Worm (Caenorhabditis elegans) whole organism, young adult: ENCODE measurements around the gene R02F11.12.

ENCODE experiments used
- F39B2.1 ChIP-seq: fragments of 200-800 bp; sonication (Bioruptor generic); IDR thresholded peaks from 2 replicates; pipeline ENCODE4 v1.3.6; 2022; ENCODE audit warnings: missing genetic modification reagents, missing genetic modification characterization, missing compliant biosample characterization
- F55B11.4 ChIP-seq: sonication (generic microtip); optimal IDR thresholded peaks from 2 replicates; lab custom pipeline; 2016; ENCODE audit warnings: missing compliant biosample characterization, missing genetic modification characterization, borderline replicate concordance; ENCODE audit not compliant: insufficient read depth
- F57C9.4 ChIP-seq: sonication (generic microtip); optimal IDR thresholded peaks from 2 replicates; lab custom pipeline; 2017; ENCODE audit warnings: mild to moderate bottlenecking, missing genetic modification characterization, missing compliant biosample characterization
- K11D2.4 ChIP-seq: fragments of 200-800 bp; sonication (Bioruptor generic); IDR thresholded peaks from 2 replicates; pipeline ENCODE4 v1.3.6; 2022; ENCODE audit warnings: missing genetic modification reagents, missing genetic modification characterization, missing compliant biosample characterization
- T07F8.4 ChIP-seq: sonication (generic microtip); optimal IDR thresholded peaks from 2 replicates; lab custom pipeline; 2016; ENCODE audit warnings: mild to moderate bottlenecking, missing genetic modification characterization, moderate library complexity, missing compliant biosample characterization
- Y53F4B.3 ChIP-seq: fragments of 200-800 bp; sonication (Bioruptor generic); IDR thresholded peaks from 2 replicates; pipeline ENCODE4 v1.3.6; 2022; ENCODE audit warnings: missing genetic modification reagents, missing genetic modification characterization, missing compliant biosample characterization
- Y95B8A.8 ChIP-seq: fragments of 200-800 bp; sonication (Bioruptor generic); IDR thresholded peaks from 2 replicates; pipeline ENCODE4 v1.3.6; 2022; ENCODE audit warnings: missing genetic modification reagents, missing genetic modification characterization, missing compliant biosample characterization
- ama-1 ChIP-seq, 3 experiments: fragments of 150-350 bp in 1 of 3; sonication (generic microtip) in 2 of 3; optimal IDR thresholded peaks; 2 replicates each; lab custom pipeline; 2014 to 2018; ENCODE audit warnings: missing biosample characterization in 2 of 3, missing genetic modification characterization in 2 of 3, missing genetic modification reagents in 2 of 3
- attf-3 ChIP-seq: fragments of 200-800 bp; sonication (Bioruptor generic); conservative IDR thresholded peaks from 2 replicates; pipeline ENCODE4 v1.3.6; 2022; ENCODE audit warnings: missing genetic modification reagents, missing genetic modification characterization, missing compliant biosample characterization
- attf-5 ChIP-seq: fragments of 200-800 bp; sonication (Bioruptor generic); optimal IDR thresholded peaks from 2 replicates; lab custom pipeline; 2018; ENCODE audit warnings: mild to moderate bottlenecking, missing genetic modification characterization, missing compliant biosample characterization
- attf-6 ChIP-seq: fragments of 200-800 bp; sonication (Bioruptor generic); IDR thresholded peaks from 2 replicates; pipeline ENCODE4 v1.3.6; 2022; ENCODE audit warnings: missing genetic modification reagents, missing genetic modification characterization, missing compliant biosample characterization
- bed-2 ChIP-seq: fragments of 200-800 bp; sonication (Bioruptor generic); IDR thresholded peaks from 2 replicates; pipeline ENCODE4 v1.3.6; 2022; ENCODE audit warnings: missing genetic modification reagents, missing genetic modification characterization, missing compliant biosample characterization
- cebp-1 ChIP-seq, 2 experiments: fragments of 200-800 bp in 1 of 2; sonication (Bioruptor generic) in 1 of 2; sonication (generic microtip) in 1 of 2; IDR thresholded peaks in 1 of 2; optimal IDR thresholded peaks in 1 of 2; 2 replicates each; pipeline versions ENCODE4 v1.3.6 to Lab custom; 2017 to 2022; ENCODE audit warnings: missing compliant biosample characterization in 2 of 2, missing genetic modification characterization in 2 of 2, mild to moderate bottlenecking in 1 of 2, missing genetic modification reagents in 1 of 2, moderate library complexity in 1 of 2
- cebp-2 ChIP-seq: fragments of 200-800 bp; sonication (Bioruptor generic); IDR thresholded peaks from 2 replicates; pipeline ENCODE4 v1.3.6; 2022; ENCODE audit warnings: missing genetic modification characterization, missing compliant biosample characterization
- ceh-100 ChIP-seq: fragments of 200-800 bp; sonication (Bioruptor generic); IDR thresholded peaks from 2 replicates; pipeline ENCODE4 v1.3.6; 2022; ENCODE audit warnings: missing genetic modification reagents, missing genetic modification characterization, missing compliant biosample characterization
- ceh-91 ChIP-seq: fragments of 200-800 bp; sonication (Bioruptor generic); IDR thresholded peaks from 2 replicates; pipeline ENCODE4 v1.3.6; 2022; ENCODE audit warnings: missing genetic modification reagents, missing genetic modification characterization, missing compliant biosample characterization
- chd-7 ChIP-seq: sonication (generic microtip); optimal IDR thresholded peaks from 2 replicates; lab custom pipeline; 2016; ENCODE audit warnings: mild to moderate bottlenecking, missing genetic modification characterization, moderate library complexity, missing compliant biosample characterization
- die-1 ChIP-seq: sonication (generic microtip); optimal IDR thresholded peaks from 2 replicates; lab custom pipeline; 2016; ENCODE audit warnings: missing genotype, mild to moderate bottlenecking, missing genetic modification characterization, missing compliant biosample characterization
- dpff-1 ChIP-seq: sonication (generic microtip); optimal IDR thresholded peaks from 2 replicates; lab custom pipeline; 2017; ENCODE audit warnings: mild to moderate bottlenecking, missing genetic modification characterization, missing compliant biosample characterization
- dpl-1 ChIP-seq: fragments of 150-350 bp; optimal IDR thresholded peaks from 2 replicates; lab custom pipeline; 2014; ENCODE audit warnings: missing biosample characterization, missing genetic modification reagents, missing genetic modification characterization
- egl-18 ChIP-seq: fragments of 200-800 bp; sonication (Bioruptor generic); IDR thresholded peaks from 2 replicates; pipeline ENCODE4 v1.3.6; 2022; ENCODE audit warnings: missing genetic modification reagents, missing genetic modification characterization, missing compliant biosample characterization
- egl-44 ChIP-seq: fragments of 200-800 bp; sonication (Bioruptor generic); IDR thresholded peaks from 2 replicates; pipeline ENCODE4 v1.3.6; 2022; ENCODE audit warnings: missing genetic modification reagents, missing genetic modification characterization, missing compliant biosample characterization
- egrh-3 ChIP-seq: fragments of 200-800 bp; sonication (Bioruptor generic); IDR thresholded peaks from 2 replicates; pipeline ENCODE4 v1.3.6; 2022; ENCODE audit warnings: missing genetic modification reagents, missing genetic modification characterization, missing compliant biosample characterization
- ekl-4 ChIP-seq: fragments of 200-800 bp; sonication (Bioruptor generic); IDR thresholded peaks from 2 replicates; pipeline ENCODE4 v1.3.6; 2022; ENCODE audit warnings: missing genetic modification reagents, missing genetic modification characterization, missing compliant biosample characterization
- ets-4 ChIP-seq: fragments of 200-800 bp; sonication (Bioruptor generic); optimal IDR thresholded peaks from 2 replicates; lab custom pipeline; 2018; ENCODE audit warnings: mild to moderate bottlenecking, missing genetic modification characterization, missing compliant biosample characterization
- fkh-3 ChIP-seq: sonication (generic microtip); optimal IDR thresholded peaks from 2 replicates; lab custom pipeline; 2016; ENCODE audit warnings: mild to moderate bottlenecking, missing genetic modification characterization, missing compliant biosample characterization
- gei-17 ChIP-seq: fragments of 200-800 bp; sonication (Bioruptor generic); optimal IDR thresholded peaks from 2 replicates; lab custom pipeline; 2018; ENCODE audit warnings: mild to moderate bottlenecking, missing genetic modification characterization, missing compliant biosample characterization
- hmg-1.2 ChIP-seq: fragments of 200-800 bp; sonication (Bioruptor generic); IDR thresholded peaks from 2 replicates; pipeline ENCODE4 v1.3.6; 2022; ENCODE audit warnings: missing genetic modification reagents, missing genetic modification characterization, missing compliant biosample characterization
- hsf-1 ChIP-seq: fragments of 200-800 bp; sonication (Bioruptor generic); IDR thresholded peaks from 2 replicates; pipeline ENCODE4 v1.3.6; 2022; ENCODE audit warnings: missing genetic modification reagents, missing genetic modification characterization, missing compliant biosample characterization
- let-526 ChIP-seq: fragments of 200-800 bp; sonication (Bioruptor generic); IDR thresholded peaks from 2 replicates; pipeline ENCODE4 v1.3.6; 2022; ENCODE audit warnings: missing genetic modification reagents, missing genetic modification characterization, missing compliant biosample characterization
- let-607 ChIP-seq, 2 experiments: fragments of 200-800 bp in 1 of 2; sonication (Bioruptor generic) in 1 of 2; sonication (generic microtip) in 1 of 2; optimal IDR thresholded peaks; 2 replicates each; lab custom pipeline; 2016 to 2018; ENCODE audit warnings: mild to moderate bottlenecking in 2 of 2, missing compliant biosample characterization in 2 of 2, missing genetic modification characterization in 2 of 2, moderate library complexity in 2 of 2, missing genotype in 1 of 2
- lin-54 ChIP-seq: fragments of 200-800 bp; sonication (Bioruptor generic); optimal IDR thresholded peaks from 2 replicates; lab custom pipeline; 2018; ENCODE audit warnings: mild to moderate bottlenecking, missing genetic modification characterization, missing compliant biosample characterization
- lsl-1 ChIP-seq: fragments of 200-800 bp; sonication (Bioruptor generic); optimal IDR thresholded peaks from 2 replicates; lab custom pipeline; 2018; ENCODE audit warnings: mild to moderate bottlenecking, missing genetic modification characterization, moderate library complexity, missing compliant biosample characterization
- madf-10 ChIP-seq: sonication (generic microtip); optimal IDR thresholded peaks from 2 replicates; lab custom pipeline; 2016; ENCODE audit warnings: mild to moderate bottlenecking, missing genetic modification characterization, missing compliant biosample characterization
- madf-3 ChIP-seq: fragments of 200-800 bp; sonication (Bioruptor generic); IDR thresholded peaks from 2 replicates; pipeline ENCODE4 v1.3.6; 2022; ENCODE audit warnings: missing genetic modification reagents, missing genetic modification characterization, missing compliant biosample characterization
- madf-6 ChIP-seq: fragments of 200-800 bp; sonication (Bioruptor generic); IDR thresholded peaks from 2 replicates; pipeline ENCODE4 v1.3.6; 2022; ENCODE audit warnings: missing genetic modification reagents, missing genetic modification characterization, missing compliant biosample characterization
- madf-8 ChIP-seq: fragments of 200-800 bp; sonication (Bioruptor generic); conservative IDR thresholded peaks from 2 replicates; pipeline ENCODE4 v1.3.6; 2022; ENCODE audit warnings: missing genetic modification reagents, missing genetic modification characterization, missing compliant biosample characterization
- mcd-1 ChIP-seq: fragments of 200-800 bp; sonication (Bioruptor generic); IDR thresholded peaks from 2 replicates; pipeline ENCODE4 v1.3.6; 2022; ENCODE audit warnings: missing genetic modification reagents, missing genetic modification characterization, missing compliant biosample characterization
- mel-28 ChIP-seq: sonication (generic microtip); optimal IDR thresholded peaks from 2 replicates; lab custom pipeline; 2016; ENCODE audit warnings: borderline replicate concordance, mild to moderate bottlenecking, missing genetic modification characterization, missing compliant biosample characterization
- nfya-1 ChIP-seq: sonication (generic microtip); optimal IDR thresholded peaks from 2 replicates; lab custom pipeline; 2017; ENCODE audit warnings: antibody characterized with exemption, missing compliant biosample characterization, missing genetic modification characterization, borderline replicate concordance; ENCODE audit not compliant: insufficient read depth
- repo-1 ChIP-seq: sonication (generic microtip); optimal IDR thresholded peaks from 2 replicates; lab custom pipeline; 2017; ENCODE audit warnings: mild to moderate bottlenecking, missing genetic modification characterization, missing compliant biosample characterization
- sea-2 ChIP-seq: fragments of 200-800 bp; sonication (Bioruptor generic); IDR thresholded peaks from 2 replicates; pipeline ENCODE4 v1.3.6; 2022; ENCODE audit warnings: missing genetic modification characterization, missing compliant biosample characterization
- somi-1 ChIP-seq: fragments of 200-800 bp; sonication (Bioruptor generic); optimal IDR thresholded peaks from 2 replicates; lab custom pipeline; 2018; ENCODE audit warnings: mild to moderate bottlenecking, missing genetic modification characterization, missing compliant biosample characterization
- sptf-2 ChIP-seq: fragments of 200-800 bp; sonication (Bioruptor generic); optimal IDR thresholded peaks from 2 replicates; lab custom pipeline; 2018; ENCODE audit warnings: mild to moderate bottlenecking, missing genetic modification characterization, missing compliant biosample characterization
- xnd-1 ChIP-seq: sonication (generic microtip); optimal IDR thresholded peaks from 2 replicates; lab custom pipeline; 2016; ENCODE audit warnings: missing genotype, missing genetic modification reagents, missing genetic modification characterization, missing compliant biosample characterization
- zfh-2 ChIP-seq: fragments of 200-800 bp; sonication (Bioruptor generic); conservative IDR thresholded peaks from 2 replicates; pipeline ENCODE4 v1.3.6; 2022; ENCODE audit warnings: missing genetic modification reagents, missing genetic modification characterization, missing compliant biosample characterization
- ztf-22 ChIP-seq: fragments of 200-800 bp; sonication (Bioruptor generic); optimal IDR thresholded peaks from 2 replicates; lab custom pipeline; 2018; ENCODE audit warnings: mild to moderate bottlenecking, missing genetic modification characterization, moderate library complexity, missing compliant biosample characterization

R02F11.12 gene

DNA sequence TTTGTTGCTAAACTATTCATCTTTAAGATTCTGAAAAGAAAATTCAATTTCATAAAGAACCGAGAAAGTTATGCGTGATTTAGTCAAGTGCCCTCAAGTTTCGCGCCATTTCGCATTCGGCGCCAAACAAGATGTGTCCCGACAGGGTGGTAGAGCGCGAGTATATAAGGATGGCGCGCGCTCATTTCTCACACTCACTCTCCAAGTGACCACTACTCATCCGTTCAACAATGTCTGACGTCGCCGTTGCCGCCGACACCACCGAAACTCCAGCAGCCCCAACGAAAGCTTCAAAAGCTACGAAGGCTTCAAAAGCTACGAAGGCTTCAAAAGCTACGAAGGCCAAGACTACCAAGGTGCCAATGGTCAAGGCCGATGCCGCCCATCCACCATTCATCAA is 36.3 kb upstream of the R02F11.12 start, which contains the start of gene hil-4:
TSS of gene hil-4 (plus strand) at position 191 of the 400 bp plus-strand sequence.
- TF ChIP-seq zfh-2 (no peak), bed-2 (0 out of 2 replicates have a peak, but pooled peaks have one; percentile 14), mel-28 (tag; lab: Kevin White, UChicago) (no peak), egrh-3 (GFP tag; lab: Robert Waterston, UW) (0 out of 2 replicates have a peak, but pooled peaks have one; percentile 17), xnd-1 (tag; lab: Kevin White, UChicago) (peak; percentile 80), ceh-91 (GFP tag; lab: Robert Waterston, UW) (peak; percentile 86), somi-1 (GFP tag; lab: Kevin White, UChicago) (no peak), lin-54 (peak; percentile 53), madf-3 (GFP tag; lab: Robert Waterston, UW) (0 out of 2 replicates have a peak, but pooled peaks have one; percentile 61), ets-4 (GFP tag; lab: Kevin White, UChicago) (no peak), sea-2 (GFP tag; lab: Robert Waterston, UW) (no peak), repo-1 (tag; lab: Kevin White, UChicago) (no peak), madf-6 (peak; percentile 96), let-607 (tag; optimal IDR thresholded peaks at IDR 0.05; lab: Kevin White, UChicago) (no peak), Y95B8A.8 (peak; percentile 75; the same call in 1 of the 2 replicates), die-1 (tag; lab: Kevin White, UChicago) (no peak), attf-3 (GFP tag; lab: Robert Waterston, UW) (no peak), sptf-2 (GFP tag; lab: Kevin White, UChicago) (no peak), dpff-1 (no peak), hsf-1 (GFP tag; lab: Robert Waterston, UW) (peak; percentile 78), nfya-1 (tag; lab: Kevin White, UChicago) (no peak), F57C9.4 (tag; lab: Kevin White, UChicago) (no peak), cebp-2 (GFP tag; lab: Robert Waterston, UW) (no peak), ztf-22 (GFP tag; lab: Kevin White, UChicago) (no peak), egl-44 (GFP tag; lab: Robert Waterston, UW) (no peak), Y53F4B.3 (GFP tag; lab: Robert Waterston, UW) (no peak), madf-8 (GFP tag; lab: Robert Waterston, UW) (peak; percentile 86), let-526 (GFP tag; lab: Robert Waterston, UW) (0 out of 2 replicates have a peak, but pooled peaks have one; percentile 37), lsl-1 (peak; percentile 74), attf-6 (peak; percentile 32; the same call in 1 of the 2 replicates), T07F8.4 (tag; lab: Kevin White, UChicago) (no peak), ama-1 (optimal IDR thresholded peaks at IDR 0.05; lab: Kevin White, UChicago) (no peak), ama-1 (GFP tag; optimal IDR thresholded peaks at IDR 0.05; lab: Kevin White, UChicago) (no peak), mcd-1 (GFP tag; lab: Robert Waterston, UW) (peak; percentile 42), dpl-1 (GFP tag; lab: Kevin White, UChicago) (peak; percentile 75), F39B2.1 (GFP tag; lab: Robert Waterston, UW) (peak; percentile 99), F55B11.4 (no peak), cebp-1 (GFP tag; IDR thresholded peaks at IDR 0.05; lab: Robert Waterston, UW) (no peak), cebp-1 (tag; optimal IDR thresholded peaks at IDR 0.05; lab: Kevin White, UChicago) (no peak), gei-17 (GFP tag; lab: Kevin White, UChicago) (no peak), attf-5 (GFP tag; lab: Kevin White, UChicago) (no peak), hmg-1.2 (peak; percentile 45; the same call in 1 of the 2 replicates), egl-18 (GFP tag; lab: Robert Waterston, UW) (no peak), madf-10 (tag; lab: Kevin White, UChicago) (no peak), K11D2.4 (GFP tag; lab: Robert Waterston, UW) (no peak), ceh-100 (GFP tag; lab: Robert Waterston, UW) (no peak), ekl-4 (GFP tag; lab: Robert Waterston, UW) (peak; percentile 74; the same call in 1 of the 2 replicates), chd-7 (tag; lab: Kevin White, UChicago) (no peak), fkh-3 (tag; lab: Kevin White, UChicago) (no peak)
